Fruit fly (Drosophila melanogaster) whole organism, embryonic: ENCODE results near the gene Vm34Ca.

Experiments
- Ada2b ChIP-seq: fragments of 200-800 bp; sonication (Bioruptor generic); IDR thresholded peaks from 2 replicates; pipeline ENCODE4 v1.3.6; 2022; ENCODE audit warnings: missing biosample characterization, missing genetic modification characterization
- Awh ChIP-seq: fragments of 200-800 bp; sonication (Bioruptor generic); IDR thresholded peaks from 2 replicates; pipeline ENCODE4, ENCODE4 v1.3.6; 2022; ENCODE audit warnings: missing biosample characterization, missing genetic modification characterization
- Bdp1 ChIP-seq: fragments of 200-800 bp; sonication (Bioruptor generic); optimal IDR thresholded peaks from 3 replicates; lab custom pipeline; 2016; ENCODE audit warnings: missing biosample characterization, missing genetic modification characterization
- CG10209 ChIP-seq: fragments of 200-800 bp; sonication (Bioruptor generic); optimal IDR thresholded peaks from 3 replicates; lab custom pipeline; 2017; ENCODE audit warnings: missing biosample characterization, mild to moderate bottlenecking, missing genetic modification characterization, missing genetic modification reagents
- CG12236 ChIP-seq: fragments of 200-800 bp; sonication (Bioruptor generic); optimal IDR thresholded peaks from 2 replicates; lab custom pipeline; 2016; ENCODE audit warnings: missing biosample characterization, missing genetic modification characterization
- CG13775 ChIP-seq: fragments of 200-800 bp; sonication (Bioruptor generic); optimal IDR thresholded peaks from 3 replicates; lab custom pipeline; 2017; ENCODE audit warnings: missing biosample characterization, mild to moderate bottlenecking, missing genetic modification characterization
- CG14014 ChIP-seq: fragments of 200-800 bp; sonication (Bioruptor generic); IDR thresholded peaks from 2 replicates; pipeline ENCODE4 v1.3.6; 2022; ENCODE audit warnings: missing biosample characterization, missing genetic modification characterization
- CG14441 ChIP-seq: fragments of 200-800 bp; sonication (Bioruptor generic); IDR thresholded peaks from 2 replicates; pipeline ENCODE4 v1.3.6; 2022; ENCODE audit warnings: missing biosample characterization, missing genetic modification characterization
- CG14667 ChIP-seq: fragments of 200-800 bp; sonication (Bioruptor generic); IDR thresholded peaks from 2 replicates; pipeline ENCODE4 v1.3.6; 2022; ENCODE audit warnings: missing biosample characterization, missing genetic modification characterization
- CG17186 ChIP-seq: fragments of 200-800 bp; sonication (Bioruptor generic); optimal IDR thresholded peaks from 3 replicates; lab custom pipeline; 2017; ENCODE audit warnings: missing biosample characterization, missing genetic modification reagents, missing genetic modification characterization
- CG17361 ChIP-seq: fragments of 200-800 bp; sonication (Bioruptor generic); IDR thresholded peaks from 3 replicates; pipeline ENCODE4 v1.3.6; 2022; ENCODE audit warnings: missing biosample characterization, missing genetic modification characterization
- CG18619 ChIP-seq: fragments of 200-800 bp; sonication (Bioruptor generic); optimal IDR thresholded peaks from 3 replicates; lab custom pipeline; 2017; ENCODE audit warnings: missing biosample characterization, mild to moderate bottlenecking, missing genetic modification characterization
- CG2202 ChIP-seq: fragments of 200-800 bp; sonication (Bioruptor generic); optimal IDR thresholded peaks from 2 replicates; lab custom pipeline; 2018; ENCODE audit warnings: missing biosample characterization, mild to moderate bottlenecking, missing genetic modification characterization
- CG3065 ChIP-seq: fragments of 200-800 bp; sonication (Bioruptor generic); optimal IDR thresholded peaks from 2 replicates; lab custom pipeline; 2016; ENCODE audit warnings: missing biosample characterization, missing genetic modification characterization
- CG5245 ChIP-seq: fragments of 200-800 bp; sonication (Bioruptor generic); optimal IDR thresholded peaks from 3 replicates; lab custom pipeline; 2016; ENCODE audit warnings: missing biosample characterization, missing genetic modification characterization
- CG6272 ChIP-seq: fragments of 200-800 bp; sonication (Bioruptor generic); IDR thresholded peaks from 2 replicates; pipeline ENCODE4 v1.3.6; 2022; ENCODE audit warnings: missing biosample characterization, missing genetic modification characterization
- CG9727 ChIP-seq: fragments of 200-800 bp; sonication (Bioruptor generic); optimal IDR thresholded peaks from 3 replicates; lab custom pipeline; 2017; ENCODE audit warnings: missing biosample characterization, mild to moderate bottlenecking, missing genetic modification characterization
- CHES-1-like ChIP-seq: fragments of 200-800 bp; sonication (Bioruptor generic); optimal IDR thresholded peaks from 2 replicates; lab custom pipeline; 2016; ENCODE audit warnings: missing biosample characterization, missing genetic modification characterization
- D19A ChIP-seq: fragments of 200-800 bp; optimal IDR thresholded peaks from 3 replicates; lab custom pipeline; 2019; ENCODE audit warnings: missing biosample characterization, mild to moderate bottlenecking, missing genetic modification characterization, moderate library complexity
- Dfd ChIP-seq, 2 experiments: fragments of >200 bp; optimal IDR thresholded peaks; 2 replicates each; lab custom pipeline; 2017; ENCODE audit warnings: missing biosample characterization in 2 of 2, missing genetic modification characterization in 2 of 2
- Doc2 ChIP-seq: fragments of 200-800 bp; sonication (Bioruptor generic); IDR thresholded peaks from 2 replicates; pipeline ENCODE4 v1.3.6; 2022; ENCODE audit warnings: missing biosample characterization, missing genetic modification characterization
- Doc3 ChIP-seq: fragments of 200-800 bp; sonication (Bioruptor generic); IDR thresholded peaks from 3 replicates; pipeline ENCODE4 v1.3.6; 2022; ENCODE audit warnings: missing biosample characterization, missing genetic modification characterization; ENCODE audit not compliant: partially characterized antibody
- Drgx ChIP-seq: fragments of 200-800 bp; sonication (Bioruptor generic); IDR thresholded peaks from 2 replicates; pipeline ENCODE4 v1.3.6; 2022; ENCODE audit warnings: missing biosample characterization, missing genetic modification characterization
- Elba2 ChIP-seq: fragments of 200-800 bp; sonication (Bioruptor generic); optimal IDR thresholded peaks from 3 replicates; lab custom pipeline; 2016; ENCODE audit warnings: missing biosample characterization, missing genetic modification characterization
- GATAe ChIP-seq: fragments of 200-800 bp; sonication (Bioruptor generic); conservative IDR thresholded peaks from 2 replicates; pipeline ENCODE4 v1.3.6; 2022; ENCODE audit warnings: missing biosample characterization, missing genetic modification characterization
- Hsf ChIP-seq: fragments of 200-800 bp; sonication (Bioruptor generic); optimal IDR thresholded peaks from 3 replicates; lab custom pipeline; 2016; ENCODE audit warnings: missing biosample characterization, missing genetic modification characterization
- MESR4 ChIP-seq: fragments of 200-800 bp; sonication (Bioruptor generic); optimal IDR thresholded peaks from 2 replicates; lab custom pipeline; 2018; ENCODE audit warnings: missing biosample characterization, mild to moderate bottlenecking, missing genetic modification characterization, moderate library complexity
- Neu2 ChIP-seq: fragments of 200-800 bp; sonication (Bioruptor generic); optimal IDR thresholded peaks from 3 replicates; lab custom pipeline; 2016; ENCODE audit warnings: missing biosample characterization, missing genetic modification characterization, borderline replicate concordance
- Ptx1 ChIP-seq: fragments of 200-800 bp; sonication (Bioruptor generic); IDR thresholded peaks from 2 replicates; pipeline ENCODE4 v1.3.6; 2022; ENCODE audit warnings: missing biosample characterization, missing genetic modification characterization
- TFAM ChIP-seq: fragments of 200-800 bp; sonication (Bioruptor generic); optimal IDR thresholded peaks from 2 replicates; lab custom pipeline; 2017; ENCODE audit warnings: missing biosample characterization, missing genetic modification characterization, inconsistent platforms
- Vsx1 ChIP-seq: fragments of 200-800 bp; sonication (Bioruptor generic); optimal IDR thresholded peaks from 2 replicates; lab custom pipeline; 2017; ENCODE audit warnings: missing biosample characterization, mild to moderate bottlenecking, missing genetic modification characterization, missing genetic modification reagents
- YL-1 ChIP-seq: fragments of 200-800 bp; sonication (Bioruptor generic); optimal IDR thresholded peaks from 3 replicates; lab custom pipeline; 2017; ENCODE audit warnings: missing biosample characterization, mild to moderate bottlenecking, missing genetic modification characterization
- al ChIP-seq: fragments of 200-800 bp; sonication (Bioruptor generic); IDR thresholded peaks from 2 replicates; pipeline ENCODE4 v1.3.6; 2022; ENCODE audit warnings: missing biosample characterization, missing genetic modification characterization
- ato ChIP-seq: fragments of 200-800 bp; sonication (Bioruptor generic); IDR thresholded peaks from 2 replicates; pipeline ENCODE4 v1.3.6; 2022; ENCODE audit warnings: missing biosample characterization, missing genetic modification characterization; ENCODE audit not compliant: partially characterized antibody
- btn ChIP-seq: fragments of 200-800 bp; sonication (Bioruptor generic); optimal IDR thresholded peaks from 2 replicates; lab custom pipeline; 2016; ENCODE audit warnings: missing biosample characterization, missing genetic modification characterization
- corto ChIP-seq: fragments of 200-800 bp; sonication (Bioruptor generic); optimal IDR thresholded peaks from 2 replicates; lab custom pipeline; 2016; ENCODE audit warnings: missing biosample characterization, mild to moderate bottlenecking, missing genetic modification characterization, moderate library complexity
- en ChIP-seq: fragments of 200-800 bp; sonication (Bioruptor generic); optimal IDR thresholded peaks from 2 replicates; lab custom pipeline; 2016; ENCODE audit warnings: missing biosample characterization, missing genetic modification characterization
- eyg ChIP-seq: fragments of 200-800 bp; sonication (Bioruptor generic); optimal IDR thresholded peaks from 3 replicates; lab custom pipeline; 2016; ENCODE audit warnings: missing biosample characterization, missing genetic modification characterization
- grn ChIP-seq: fragments of 200-800 bp; sonication (Bioruptor generic); optimal IDR thresholded peaks from 3 replicates; lab custom pipeline; 2017; ENCODE audit warnings: missing biosample characterization, missing genetic modification characterization
- her ChIP-seq: fragments of 200-800 bp; sonication (Bioruptor generic); optimal IDR thresholded peaks from 2 replicates; lab custom pipeline; 2016; ENCODE audit warnings: missing biosample characterization, missing genetic modification characterization
- jigr1 ChIP-seq: fragments of 200-800 bp; sonication (Bioruptor generic); IDR thresholded peaks from 3 replicates; pipeline ENCODE4 v1.3.6; 2022; ENCODE audit warnings: missing biosample characterization, missing genetic modification characterization
- jing ChIP-seq: fragments of 200-800 bp; sonication (Bioruptor generic); optimal IDR thresholded peaks from 2 replicates; lab custom pipeline; 2018; ENCODE audit warnings: missing biosample characterization, mild to moderate bottlenecking, missing genetic modification characterization
- jumu ChIP-seq: fragments of 200-800 bp; sonication (Bioruptor generic); optimal IDR thresholded peaks from 3 replicates; lab custom pipeline; 2016; ENCODE audit warnings: missing biosample characterization, missing genetic modification characterization
- mirr ChIP-seq: fragments of 200-800 bp; sonication (Bioruptor generic); optimal IDR thresholded peaks from 3 replicates; lab custom pipeline; 2018; ENCODE audit warnings: missing biosample characterization, mild to moderate bottlenecking, missing genetic modification characterization
- otp ChIP-seq: fragments of 200-800 bp; sonication (Bioruptor generic); IDR thresholded peaks from 3 replicates; pipeline ENCODE4, ENCODE4 v1.3.6; 2022; ENCODE audit warnings: missing biosample characterization, missing genetic modification characterization
- peb ChIP-seq: fragments of 200-800 bp; sonication (Bioruptor generic); IDR thresholded peaks from 2 replicates; pipeline ENCODE4 v1.3.6; 2022; ENCODE audit warnings: missing biosample characterization, missing genetic modification characterization
- pfk ChIP-seq: fragments of 200-800 bp; sonication (Bioruptor generic); optimal IDR thresholded peaks from 2 replicates; lab custom pipeline; 2018; ENCODE audit warnings: missing biosample characterization, mild to moderate bottlenecking, missing genetic modification characterization, moderate library complexity
- sens ChIP-seq: fragments of 200-800 bp; sonication (Bioruptor generic); peaks from one replicate; lab custom pipeline; 2016; ENCODE audit warnings: missing biosample characterization, missing genetic modification characterization
- sqz ChIP-seq: fragments of 200-800 bp; sonication (Bioruptor generic); optimal IDR thresholded peaks from 3 replicates; lab custom pipeline; 2018; ENCODE audit warnings: missing biosample characterization, mild to moderate bottlenecking, missing genetic modification characterization
- toy ChIP-seq: fragments of 200-800 bp; sonication (Bioruptor generic); IDR thresholded peaks from 2 replicates; pipeline ENCODE4 v1.3.6; 2022; ENCODE audit warnings: missing biosample characterization, missing genetic modification characterization
- trh ChIP-seq: fragments of 200-800 bp; sonication (Bioruptor generic); optimal IDR thresholded peaks from 2 replicates; lab custom pipeline; 2016; ENCODE audit warnings: missing biosample characterization, missing genetic modification characterization
- unpg ChIP-seq: fragments of 200-800 bp; sonication (Bioruptor generic); optimal IDR thresholded peaks from 3 replicates; lab custom pipeline; 2018; ENCODE audit warnings: missing biosample characterization, mild to moderate bottlenecking, missing genetic modification characterization, moderate library complexity

Vm34Ca gene

dm6 chr2L:13445249-13445846 lies 33.9 kb upstream of the Vm34Ca start, which contains the start of gene Hacd2 (continued):
- TF ChIP-seq CG13775 (GFP tag; lab: Kevin White, UChicago) (no peak), sqz (GFP tag; lab: Kevin White, UChicago) (no peak), Neu2 (no peak), TFAM (GFP tag; lab: Kevin White, UChicago) (no peak), al (GFP tag; lab: Robert Waterston, UW) (peak; percentile 14; the same call in 1 of the 2 replicates), MESR4 (GFP tag; lab: Kevin White, UChicago) (peak; percentile 51), CG6272 (GFP tag; lab: Robert Waterston, UW) (0 out of 2 replicates have a peak, but pooled peaks have one; percentile 16), CG12236 (GFP tag; lab: Kevin White, UChicago) (no peak), Hsf (GFP tag; lab: Kevin White, UChicago) (peak; percentile 24), YL-1 (GFP tag; lab: Kevin White, UChicago) (peak; percentile 77), CG10209 (GFP tag; lab: Kevin White, UChicago) (no peak), D19A (tag; lab: Kevin White, UChicago) (no peak), mirr (GFP tag; lab: Kevin White, UChicago) (no peak), Vsx1 (GFP tag; lab: Kevin White, UChicago) (no peak), corto (GFP tag; lab: Kevin White, UChicago) (no peak), GATAe (peak; percentile 41), jigr1 (no peak), Doc3 (GFP tag; lab: Robert Waterston, UW) (no peak), Bdp1 (GFP tag; lab: Kevin White, UChicago) (peak; percentile 1), ato (GFP tag; lab: Robert Waterston, UW) (peak; percentile 37; the same call in 1 of the 2 replicates), Awh (GFP tag; lab: Robert Waterston, UW) (no peak), CG14441 (GFP tag; lab: Robert Waterston, UW) (no peak), unpg (GFP tag; lab: Kevin White, UChicago) (no peak), CG17186 (GFP tag; lab: Kevin White, UChicago) (peak; percentile 43), CG9727 (GFP tag; lab: Kevin White, UChicago) (no peak), peb (no peak), Elba2 (GFP tag; lab: Kevin White, UChicago) (no peak), en (GFP tag; lab: Kevin White, UChicago) (no peak), CG17361 (GFP tag; lab: Robert Waterston, UW) (no peak), toy (no peak), Drgx (no peak), trh (GFP tag; lab: Kevin White, UChicago) (no peak), CG18619 (GFP tag; lab: Kevin White, UChicago) (no peak), jumu (GFP tag; lab: Kevin White, UChicago) (peak; percentile 10), grn (GFP tag; lab: Kevin White, UChicago) (peak; percentile 57), Dfd (GFP tag; optimal IDR thresholded peaks at IDR 0.05; lab: Kevin White, UChicago) (no peak), CG5245 (GFP tag; lab: Kevin White, UChicago) (no peak), btn (GFP tag; lab: Kevin White, UChicago) (no peak), otp (no peak), CG2202 (tag; lab: Kevin White, UChicago) (no peak), Ada2b (GFP tag; lab: Robert Waterston, UW) (no peak), CG3065 (no peak), Doc2 (GFP tag; lab: Robert Waterston, UW) (no peak), her (GFP tag; lab: Kevin White, UChicago) (peak; percentile 39), jing (no peak), CG14014 (GFP tag; lab: Robert Waterston, UW) (0 out of 2 replicates have a peak, but pooled peaks have one; percentile 9), pfk (GFP tag; lab: Kevin White, UChicago) (no peak), CG14667 (GFP tag; lab: Robert Waterston, UW) (no peak), Ptx1 (GFP tag; lab: Robert Waterston, UW) (no peak), CHES-1-like (GFP tag; lab: Kevin White, UChicago) (peak; percentile 55), sens (GFP tag; lab: Kevin White, UChicago) (peak; percentile 88), eyg (no peak)
